Worm (Caenorhabditis elegans) whole organism, young adult: ENCODE data around the gene rgs-1.

Source experiments
- aptf-3 ChIP-seq: fragments of 200-800 bp; sonication (Bioruptor generic); IDR thresholded peaks from 2 replicates; pipeline ENCODE4 v1.3.6; 2022; ENCODE audit warnings: missing genetic modification characterization, missing compliant biosample characterization
- athp-1 ChIP-seq: sonication (generic microtip); optimal IDR thresholded peaks from 2 replicates; lab custom pipeline; 2017; ENCODE audit warnings: mild to moderate bottlenecking, missing genetic modification characterization, missing compliant biosample characterization
- bed-2 ChIP-seq: fragments of 200-800 bp; sonication (Bioruptor generic); IDR thresholded peaks from 2 replicates; pipeline ENCODE4 v1.3.6; 2022; ENCODE audit warnings: missing genetic modification reagents, missing genetic modification characterization, missing compliant biosample characterization
- cebp-2 ChIP-seq: fragments of 200-800 bp; sonication (Bioruptor generic); IDR thresholded peaks from 2 replicates; pipeline ENCODE4 v1.3.6; 2022; ENCODE audit warnings: missing genetic modification characterization, missing compliant biosample characterization
- dpl-1 ChIP-seq: fragments of 150-350 bp; optimal IDR thresholded peaks from 2 replicates; lab custom pipeline; 2014; ENCODE audit warnings: missing biosample characterization, missing genetic modification reagents, missing genetic modification characterization
- him-1 ChIP-seq: sonication (generic microtip); optimal IDR thresholded peaks from 2 replicates; lab custom pipeline; 2016; ENCODE audit warnings: missing genotype, missing genetic modification reagents, missing genetic modification characterization, missing compliant biosample characterization
- lag-1 ChIP-seq: fragments of 200-800 bp; sonication (Bioruptor generic); IDR thresholded peaks from 2 replicates; pipeline ENCODE4 v1.3.6; 2022; ENCODE audit warnings: missing genetic modification reagents, missing genetic modification characterization, missing compliant biosample characterization
- nfya-1 ChIP-seq: sonication (generic microtip); optimal IDR thresholded peaks from 2 replicates; lab custom pipeline; 2017; ENCODE audit warnings: antibody characterized with exemption, missing compliant biosample characterization, missing genetic modification characterization, borderline replicate concordance; ENCODE audit not compliant: insufficient read depth
- pha-4 ChIP-seq: fragments of 150-350 bp; sonication (generic microtip); optimal IDR thresholded peaks from 2 replicates; lab custom pipeline; 2014; ENCODE audit warnings: missing biosample characterization, missing genetic modification reagents, missing genetic modification characterization
- tlf-1 ChIP-seq: fragments of 200-800 bp; sonication (Bioruptor generic); optimal IDR thresholded peaks from 2 replicates; lab custom pipeline; 2018; ENCODE audit warnings: mild to moderate bottlenecking, missing genetic modification characterization, missing compliant biosample characterization
- ztf-18 ChIP-seq: sonication (generic microtip); optimal IDR thresholded peaks from 2 replicates; lab custom pipeline; 2016; ENCODE audit warnings: missing genotype, mild to moderate bottlenecking, missing genetic modification characterization, missing compliant biosample characterization

- TF ChIP-seq dpl-1 (GFP tag; lab: Kevin White, UChicago) (no peak), lag-1 (GFP tag; lab: Robert Waterston, UW) (no peak), nfya-1 (no peak), cebp-2 (GFP tag; lab: Robert Waterston, UW) (no peak), aptf-3 (GFP tag; lab: Robert Waterston, UW) (no peak), pha-4 (tag; lab: Kevin White, UChicago) (no peak), him-1 (tag; lab: Kevin White, UChicago) (no peak), ztf-18 (tag; lab: Kevin White, UChicago) (no peak), tlf-1 (GFP tag; lab: Kevin White, UChicago) (no peak), bed-2 (GFP tag; lab: Robert Waterston, UW) (no peak), athp-1 (tag; lab: Kevin White, UChicago) (no peak)
Measured at ce11 chrIII:10018007-10018406, 1.6 kb upstream of the rgs-1 start.
